Worm (Caenorhabditis elegans) whole organism, young adult: Measurements from ENCODE around the gene M02B7.2.

Experiments used
- B0261.1 ChIP-seq: sonication (generic microtip); optimal IDR thresholded peaks from 2 replicates; lab custom pipeline; 2016; ENCODE audit warnings: mild to moderate bottlenecking, missing genetic modification characterization, moderate library complexity, missing compliant biosample characterization
- D2030.7 ChIP-seq: fragments of 200-800 bp; sonication (Bioruptor generic); IDR thresholded peaks from 2 replicates; pipeline ENCODE4 v1.3.6; 2022; ENCODE audit warnings: missing genetic modification reagents, missing genetic modification characterization, missing compliant biosample characterization
- F10E7.11 ChIP-seq: sonication (generic microtip); optimal IDR thresholded peaks from 2 replicates; lab custom pipeline; 2017; ENCODE audit warnings: mild to moderate bottlenecking, missing genetic modification characterization, moderate library complexity, missing compliant biosample characterization
- F49E8.2 ChIP-seq: sonication (generic microtip); optimal IDR thresholded peaks from 3 replicates; lab custom pipeline; 2017; ENCODE audit warnings: missing genetic modification characterization, mild to moderate bottlenecking, missing compliant biosample characterization, antibody characterized with exemption, moderate library complexity; ENCODE audit not compliant: insufficient read depth
- T07F8.4 ChIP-seq: sonication (generic microtip); optimal IDR thresholded peaks from 2 replicates; lab custom pipeline; 2016; ENCODE audit warnings: mild to moderate bottlenecking, missing genetic modification characterization, moderate library complexity, missing compliant biosample characterization
- Y53F4B.3 ChIP-seq: fragments of 200-800 bp; sonication (Bioruptor generic); IDR thresholded peaks from 2 replicates; pipeline ENCODE4 v1.3.6; 2022; ENCODE audit warnings: missing genetic modification reagents, missing genetic modification characterization, missing compliant biosample characterization
- Y95B8A.8 ChIP-seq: fragments of 200-800 bp; sonication (Bioruptor generic); IDR thresholded peaks from 2 replicates; pipeline ENCODE4 v1.3.6; 2022; ENCODE audit warnings: missing genetic modification reagents, missing genetic modification characterization, missing compliant biosample characterization
- aptf-2 ChIP-seq: fragments of 200-800 bp; sonication (Bioruptor generic); conservative IDR thresholded peaks from 2 replicates; pipeline ENCODE4 v1.3.6; 2022; ENCODE audit warnings: missing genetic modification reagents, missing genetic modification characterization, missing compliant biosample characterization
- aptf-3 ChIP-seq: fragments of 200-800 bp; sonication (Bioruptor generic); IDR thresholded peaks from 2 replicates; pipeline ENCODE4 v1.3.6; 2022; ENCODE audit warnings: missing genetic modification characterization, missing compliant biosample characterization
- attf-6 ChIP-seq: fragments of 200-800 bp; sonication (Bioruptor generic); IDR thresholded peaks from 2 replicates; pipeline ENCODE4 v1.3.6; 2022; ENCODE audit warnings: missing genetic modification reagents, missing genetic modification characterization, missing compliant biosample characterization
- ceh-40 ChIP-seq: fragments of 200-800 bp; sonication (Bioruptor generic); IDR thresholded peaks from 2 replicates; pipeline ENCODE4 v1.3.6; 2022; ENCODE audit warnings: missing genetic modification characterization, missing compliant biosample characterization
- ceh-91 ChIP-seq: fragments of 200-800 bp; sonication (Bioruptor generic); IDR thresholded peaks from 2 replicates; pipeline ENCODE4 v1.3.6; 2022; ENCODE audit warnings: missing genetic modification reagents, missing genetic modification characterization, missing compliant biosample characterization
- chd-7 ChIP-seq: sonication (generic microtip); optimal IDR thresholded peaks from 2 replicates; lab custom pipeline; 2016; ENCODE audit warnings: mild to moderate bottlenecking, missing genetic modification characterization, moderate library complexity, missing compliant biosample characterization
- die-1 ChIP-seq: sonication (generic microtip); optimal IDR thresholded peaks from 2 replicates; lab custom pipeline; 2016; ENCODE audit warnings: missing genotype, mild to moderate bottlenecking, missing genetic modification characterization, missing compliant biosample characterization
- dpff-1 ChIP-seq: sonication (generic microtip); optimal IDR thresholded peaks from 2 replicates; lab custom pipeline; 2017; ENCODE audit warnings: mild to moderate bottlenecking, missing genetic modification characterization, missing compliant biosample characterization
- egl-44 ChIP-seq: fragments of 200-800 bp; sonication (Bioruptor generic); IDR thresholded peaks from 2 replicates; pipeline ENCODE4 v1.3.6; 2022; ENCODE audit warnings: missing genetic modification reagents, missing genetic modification characterization, missing compliant biosample characterization
- ekl-4 ChIP-seq: fragments of 200-800 bp; sonication (Bioruptor generic); IDR thresholded peaks from 2 replicates; pipeline ENCODE4 v1.3.6; 2022; ENCODE audit warnings: missing genetic modification reagents, missing genetic modification characterization, missing compliant biosample characterization
- ets-4 ChIP-seq: fragments of 200-800 bp; sonication (Bioruptor generic); optimal IDR thresholded peaks from 2 replicates; lab custom pipeline; 2018; ENCODE audit warnings: mild to moderate bottlenecking, missing genetic modification characterization, missing compliant biosample characterization
- fkh-3 ChIP-seq: sonication (generic microtip); optimal IDR thresholded peaks from 2 replicates; lab custom pipeline; 2016; ENCODE audit warnings: mild to moderate bottlenecking, missing genetic modification characterization, missing compliant biosample characterization
- hmg-20 ChIP-seq: fragments of 200-800 bp; sonication (Bioruptor generic); IDR thresholded peaks from 2 replicates; pipeline ENCODE4 v1.3.6; 2022; ENCODE audit warnings: missing genetic modification reagents, missing genetic modification characterization, missing compliant biosample characterization
- lag-1 ChIP-seq: fragments of 200-800 bp; sonication (Bioruptor generic); IDR thresholded peaks from 2 replicates; pipeline ENCODE4 v1.3.6; 2022; ENCODE audit warnings: missing genetic modification reagents, missing genetic modification characterization, missing compliant biosample characterization
- let-526 ChIP-seq: fragments of 200-800 bp; sonication (Bioruptor generic); IDR thresholded peaks from 2 replicates; pipeline ENCODE4 v1.3.6; 2022; ENCODE audit warnings: missing genetic modification reagents, missing genetic modification characterization, missing compliant biosample characterization
- let-607 ChIP-seq, 2 experiments: fragments of 200-800 bp in 1 of 2; sonication (Bioruptor generic) in 1 of 2; sonication (generic microtip) in 1 of 2; optimal IDR thresholded peaks; 2 replicates each; lab custom pipeline; 2016 to 2018; ENCODE audit warnings: mild to moderate bottlenecking in 2 of 2, missing compliant biosample characterization in 2 of 2, missing genetic modification characterization in 2 of 2, moderate library complexity in 2 of 2, missing genotype in 1 of 2
- lin-26 ChIP-seq: fragments of 200-800 bp; sonication (Bioruptor generic); IDR thresholded peaks from 2 replicates; pipeline ENCODE4 v1.3.6; 2022; ENCODE audit warnings: missing genetic modification reagents, missing genetic modification characterization, missing compliant biosample characterization
- lin-54 ChIP-seq: fragments of 200-800 bp; sonication (Bioruptor generic); optimal IDR thresholded peaks from 2 replicates; lab custom pipeline; 2018; ENCODE audit warnings: mild to moderate bottlenecking, missing genetic modification characterization, missing compliant biosample characterization
- madf-10 ChIP-seq: sonication (generic microtip); optimal IDR thresholded peaks from 2 replicates; lab custom pipeline; 2016; ENCODE audit warnings: mild to moderate bottlenecking, missing genetic modification characterization, missing compliant biosample characterization
- madf-6 ChIP-seq: fragments of 200-800 bp; sonication (Bioruptor generic); IDR thresholded peaks from 2 replicates; pipeline ENCODE4 v1.3.6; 2022; ENCODE audit warnings: missing genetic modification reagents, missing genetic modification characterization, missing compliant biosample characterization
- mcd-1 ChIP-seq: fragments of 200-800 bp; sonication (Bioruptor generic); IDR thresholded peaks from 2 replicates; pipeline ENCODE4 v1.3.6; 2022; ENCODE audit warnings: missing genetic modification reagents, missing genetic modification characterization, missing compliant biosample characterization
- mel-28 ChIP-seq: sonication (generic microtip); optimal IDR thresholded peaks from 2 replicates; lab custom pipeline; 2016; ENCODE audit warnings: borderline replicate concordance, mild to moderate bottlenecking, missing genetic modification characterization, missing compliant biosample characterization
- pbrm-1 ChIP-seq: fragments of 200-800 bp; sonication (Bioruptor generic); IDR thresholded peaks from 2 replicates; pipeline ENCODE4 v1.3.6; 2022; ENCODE audit warnings: missing genetic modification reagents, missing genetic modification characterization, missing compliant biosample characterization
- sea-2 ChIP-seq: fragments of 200-800 bp; sonication (Bioruptor generic); IDR thresholded peaks from 2 replicates; pipeline ENCODE4 v1.3.6; 2022; ENCODE audit warnings: missing genetic modification characterization, missing compliant biosample characterization
- snpc-1.3 ChIP-seq: sonication (generic microtip); optimal IDR thresholded peaks from 2 replicates; lab custom pipeline; 2017; ENCODE audit warnings: missing genetic modification characterization, mild to moderate bottlenecking, missing compliant biosample characterization, antibody characterized with exemption, moderate library complexity, missing genotype, missing genetic modification reagents; ENCODE audit not compliant: insufficient read depth
- somi-1 ChIP-seq: fragments of 200-800 bp; sonication (Bioruptor generic); optimal IDR thresholded peaks from 2 replicates; lab custom pipeline; 2018; ENCODE audit warnings: mild to moderate bottlenecking, missing genetic modification characterization, missing compliant biosample characterization
- unc-130 ChIP-seq: sonication (generic microtip); optimal IDR thresholded peaks from 2 replicates; lab custom pipeline; 2016; ENCODE audit warnings: missing genetic modification reagents, missing genetic modification characterization, missing compliant biosample characterization
- unc-62 ChIP-seq: fragments of 150-350 bp; optimal IDR thresholded peaks from 2 replicates; lab custom pipeline; 2014; ENCODE audit warnings: missing biosample characterization, missing genetic modification reagents, missing genetic modification characterization

The M02B7.2 gene

DNA sequence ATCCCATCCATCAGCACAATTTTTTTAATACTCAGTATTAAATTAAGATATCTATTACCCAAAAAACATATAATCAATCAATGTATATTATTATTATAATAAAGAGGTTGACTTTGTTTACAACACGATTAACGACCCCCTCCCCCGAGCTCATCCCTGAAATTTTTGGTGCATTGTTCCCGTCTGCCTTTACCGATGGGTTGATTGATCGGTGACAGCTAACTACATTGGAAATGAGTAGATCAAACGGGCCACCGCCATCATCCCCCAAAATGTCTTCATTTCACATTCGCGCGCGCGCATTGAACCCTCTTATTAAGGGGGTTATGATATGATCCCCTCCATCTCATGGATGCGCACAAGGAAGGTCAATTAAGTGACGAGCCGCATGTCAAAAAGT, 43.6 kb upstream of the M02B7.2 start:
- TF ChIP-seq somi-1 (GFP tag; lab: Kevin White, UChicago) (no peak), dpff-1 (tag; lab: Kevin White, UChicago) (no peak), chd-7 (tag; lab: Kevin White, UChicago) (no peak), pbrm-1 (no peak)

DNA sequence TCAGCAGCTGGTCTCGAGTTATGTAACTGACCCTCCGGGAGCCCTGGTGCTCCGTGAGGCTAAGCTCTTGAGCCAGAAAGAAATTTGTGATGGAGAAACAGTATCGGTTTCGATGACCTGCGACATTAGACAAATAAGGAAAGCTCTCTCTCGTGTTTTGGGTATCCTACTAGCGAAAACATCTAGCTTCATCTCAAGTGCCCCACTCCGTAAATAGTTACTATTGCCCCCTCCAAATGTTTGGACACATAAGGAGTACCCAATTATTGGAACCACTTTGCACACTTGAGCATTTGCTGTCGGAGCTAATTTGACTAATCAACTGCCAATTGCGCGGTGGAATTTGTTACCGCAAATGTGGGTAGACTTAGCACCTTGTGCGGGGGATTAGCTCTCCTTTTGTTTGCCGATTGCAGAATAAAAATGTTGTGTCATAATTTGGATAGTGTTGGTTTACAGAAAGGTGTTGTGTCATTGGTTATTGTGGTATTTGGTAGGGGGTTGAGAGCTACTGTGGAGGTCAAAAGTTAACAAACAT, 39.3 kb upstream of the M02B7.2 start:
- TF ChIP-seq ceh-91 (GFP tag; lab: Robert Waterston, UW) (no peak), ets-4 (no peak), egl-44 (GFP tag; lab: Robert Waterston, UW) (no peak), F10E7.11 (tag; lab: Kevin White, UChicago) (no peak), let-607 (tag; optimal IDR thresholded peaks at IDR 0.05; lab: Kevin White, UChicago) (no peak), F49E8.2 (no peak)

DNA sequence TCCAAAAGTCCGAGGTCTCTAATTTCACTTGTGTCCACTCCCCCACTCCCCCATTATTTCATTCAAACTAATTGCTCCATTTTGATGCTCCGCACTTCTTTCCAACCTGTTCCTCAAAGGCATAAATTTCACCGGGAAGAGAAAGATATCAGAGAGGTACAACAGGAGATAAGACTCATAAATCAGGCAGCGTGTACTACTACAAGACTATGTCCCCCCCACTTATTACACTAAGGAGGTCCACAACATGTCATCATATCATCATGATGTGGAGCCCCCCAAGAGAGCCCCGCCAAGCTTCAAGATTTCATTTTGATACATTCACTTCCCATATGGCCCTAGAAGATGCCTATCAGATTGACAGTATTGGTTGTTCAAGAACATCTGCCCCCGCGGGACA, 37.9 kb upstream of the M02B7.2 start:
- no peak for TF ChIP-seq madf-10 (tag; lab: Kevin White, UChicago)
- no peak for TF ChIP-seq lin-54 (GFP tag; lab: Kevin White, UChicago)

DNA sequence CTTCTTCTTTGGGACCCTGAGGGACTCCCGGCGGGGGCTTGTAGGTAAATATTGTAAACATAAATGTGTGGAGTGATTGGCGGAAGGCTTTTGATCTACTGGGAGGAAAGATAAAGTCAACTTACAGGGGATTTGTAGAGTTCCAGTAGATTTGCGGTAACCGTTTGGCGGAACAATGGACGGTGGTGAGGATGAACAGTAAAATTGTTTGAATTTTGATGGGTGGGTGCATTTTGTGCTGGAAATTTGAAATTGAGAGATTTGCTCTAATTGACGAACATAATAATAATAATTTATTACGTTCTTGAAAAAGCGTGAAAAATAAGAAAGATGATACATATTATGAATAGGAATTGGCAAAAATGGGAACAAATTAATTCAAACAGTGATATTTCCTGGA, 36.8 kb upstream of the M02B7.2 start, which contains the start of gene vab-2:
Gene vab-2 (minus strand): TSS at position 238 of the 400 bp plus-strand sequence.
- no peak for TF ChIP-seq mel-28 (tag; lab: Kevin White, UChicago)
- TF ChIP-seq let-526 = no peak
- no peak for TF ChIP-seq aptf-3
- no peak for TF ChIP-seq hmg-20
- no peak for TF ChIP-seq unc-130 (GFP tag; lab: Kevin White, UChicago)
- TF ChIP-seq fkh-3 (tag; lab: Kevin White, UChicago) = no peak
- no peak for TF ChIP-seq T07F8.4 (tag; lab: Kevin White, UChicago)
- TF ChIP-seq ceh-40 (GFP tag; lab: Robert Waterston, UW) = no peak
- no peak for TF ChIP-seq lag-1
- TF ChIP-seq ekl-4 = no peak
- no peak for TF ChIP-seq B0261.1
- TF ChIP-seq lin-54 (GFP tag; lab: Kevin White, UChicago) = no peak
- no peak for TF ChIP-seq Y95B8A.8 (GFP tag; lab: Robert Waterston, UW)
- no peak for TF ChIP-seq Y53F4B.3
- TF ChIP-seq snpc-1.3 (tag; lab: Kevin White, UChicago) = no peak
- no peak for TF ChIP-seq unc-62 (GFP tag; lab: Kevin White, UChicago)
- no peak for TF ChIP-seq lin-26 (GFP tag; lab: Robert Waterston, UW)
- TF ChIP-seq sea-2 (GFP tag; lab: Robert Waterston, UW) = no peak
- no peak for TF ChIP-seq let-607 (tag; optimal IDR thresholded peaks at IDR 0.05; lab: Kevin White, UChicago)
- no peak for TF ChIP-seq attf-6
- TF ChIP-seq, all 124 proteins: peak for 0

DNA sequence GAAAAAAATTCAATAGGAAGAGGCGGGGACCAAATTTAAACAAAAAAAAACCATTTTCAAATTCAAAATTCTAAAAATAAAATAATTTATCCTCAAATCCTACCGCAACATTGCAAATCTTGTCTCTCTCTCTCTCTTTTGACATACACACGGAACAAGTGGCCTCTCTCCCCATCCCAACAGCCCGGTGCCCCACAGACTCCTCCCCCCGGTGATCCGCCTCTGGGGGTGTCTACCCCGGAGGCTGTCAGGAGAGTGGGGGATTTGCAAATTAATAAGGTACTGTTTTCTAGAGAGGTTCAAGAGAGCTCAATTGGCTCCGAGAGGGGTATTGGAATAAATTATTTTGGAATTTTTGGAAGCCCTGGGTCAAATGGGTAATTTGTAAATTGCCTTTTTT, 35.6 kb upstream of the M02B7.2 start:
- TF ChIP-seq madf-6 (GFP tag; lab: Robert Waterston, UW) = no peak
- TF ChIP-seq Y53F4B.3 = no peak
- TF ChIP-seq die-1 (tag; lab: Kevin White, UChicago) = no peak
- no peak for TF ChIP-seq ets-4
- no peak for TF ChIP-seq aptf-2 (GFP tag; lab: Robert Waterston, UW)
- no peak for TF ChIP-seq mel-28 (tag; lab: Kevin White, UChicago)
- no peak for TF ChIP-seq mcd-1
- no peak for TF ChIP-seq D2030.7 (GFP tag; lab: Robert Waterston, UW)
